Worm (Caenorhabditis elegans) whole organism, midembryonic: ENCODE data around the gene F22B7.9.

Experiments
- T22C8.4 ChIP-seq: fragments of 200-800 bp; sonication (Bioruptor generic); IDR thresholded peaks from 2 replicates; pipeline ENCODE4 v1.3.6; 2022; ENCODE audit warnings: missing genetic modification characterization, missing compliant biosample characterization
- flt-1 ChIP-seq: fragments of 200-800 bp; sonication (Bioruptor generic); IDR thresholded peaks from 2 replicates; pipeline ENCODE4 v1.3.6; 2022; ENCODE audit warnings: missing genetic modification characterization, missing compliant biosample characterization
- klf-2 ChIP-seq: fragments of 200-800 bp; sonication (Bioruptor generic); conservative IDR thresholded peaks from 2 replicates; pipeline ENCODE4 v1.3.6; 2022; ENCODE audit warnings: missing genetic modification reagents, missing genetic modification characterization, missing compliant biosample characterization

DNA sequence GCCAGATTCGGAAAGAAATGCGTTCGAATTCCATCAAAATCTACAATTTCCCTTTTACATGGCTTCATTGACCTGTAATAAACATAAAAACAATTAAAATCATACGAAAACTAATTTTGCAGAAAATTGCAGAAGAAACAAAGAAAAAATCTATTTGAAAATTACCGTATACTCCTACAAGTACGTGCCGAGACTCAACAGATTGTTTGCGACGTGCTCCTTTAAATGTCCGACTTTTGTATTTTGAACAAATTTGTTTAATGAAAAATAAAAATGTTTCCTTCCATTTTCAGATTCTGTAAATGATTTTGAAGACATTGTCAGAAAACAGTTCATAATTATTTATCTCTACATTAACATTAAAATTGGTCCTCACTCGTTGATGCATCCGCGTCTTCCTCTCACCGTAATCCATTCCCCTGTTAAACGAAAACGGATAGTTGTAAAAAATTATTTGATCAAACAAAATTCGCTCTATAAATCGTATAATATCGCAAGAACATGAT is 21.3 kb upstream of the F22B7.9 start, which contains the start of gene pgl-2:
- no peak for TF ChIP-seq T22C8.4 (GFP tag; lab: Robert Waterston, UW)
- TF ChIP-seq klf-2 (GFP tag; lab: Robert Waterston, UW), result no peak
- no peak for TF ChIP-seq flt-1 (GFP tag; lab: Robert Waterston, UW)
